Worm (Caenorhabditis elegans): ENCODE data around the gene gad-3.

The gad-3 gene

ce11 chrV:9132043-9132442 is 40.8 kb downstream of the gad-3 start, which contains the start of gene F21C10.1:
F21C10.1 (plus strand) TSS chrV:9132343.
- TF ChIP-seq nhr-80 (tag; optimal IDR thresholded peaks at IDR 0.05) (no peak), zfh-2 (GFP tag; conservative IDR thresholded peaks at IDR 0.05) (no peak), sptf-2 (GFP tag; optimal IDR thresholded peaks at IDR 0.05) (no peak), aptf-3 (GFP tag; IDR thresholded peaks at IDR 0.05) (no peak), rpc-1 (optimal IDR thresholded peaks at IDR 0.05) (no peak), rpc-1 (tag; optimal IDR thresholded peaks at IDR 0.05) (no peak), ztf-25 (GFP tag; IDR thresholded peaks at IDR 0.05) (no peak), lsl-1 (GFP tag; optimal IDR thresholded peaks at IDR 0.05) (no peak), bed-2 (GFP tag; IDR thresholded peaks at IDR 0.05) (no peak), hlh-12 (tag; optimal IDR thresholded peaks at IDR 0.05) (no peak), hsf-1 (GFP tag; IDR thresholded peaks at IDR 0.05) (no peak), mcd-1 (GFP tag; IDR thresholded peaks at IDR 0.05) (no peak), Y53F4B.3 (GFP tag; IDR thresholded peaks at IDR 0.05) (no peak), mel-28 (tag; optimal IDR thresholded peaks at IDR 0.05; ENCODE audit: borderline replicate concordance) (no peak)

ce11 chrV:9130766-9131165 is 42.0 kb downstream of the gad-3 start, which contains the start of gene F21C10.19:
F21C10.19 (plus strand) TSS chrV:9131066.
- TF ChIP-seq nhr-179 (tag; optimal IDR thresholded peaks at IDR 0.05) (no peak), F37B4.10 (GFP tag; IDR thresholded peaks at IDR 0.05) (no peak), lin-40 (tag; optimal IDR thresholded peaks at IDR 0.05) (no peak), fkh-3 (tag; optimal IDR thresholded peaks at IDR 0.05) (no peak), lin-26 (GFP tag; IDR thresholded peaks at IDR 0.05) (no peak), nhr-27 (tag; optimal IDR thresholded peaks at IDR 0.05) (no peak), madf-8 (GFP tag; conservative IDR thresholded peaks at IDR 0.05) (no peak), xnd-1 (tag; optimal IDR thresholded peaks at IDR 0.05) (no peak), ekl-4 (GFP tag; IDR thresholded peaks at IDR 0.05) (no peak), repo-1 (tag; optimal IDR thresholded peaks at IDR 0.05) (no peak), die-1 (tag; optimal IDR thresholded peaks at IDR 0.05) (no peak), T26A5.8 (tag; optimal IDR thresholded peaks at IDR 0.05) (no peak), zfh-2 (GFP tag; conservative IDR thresholded peaks at IDR 0.05) (no peak)

- TF ChIP-seq aptf-2 (GFP tag; conservative IDR thresholded peaks at IDR 0.05) (no peak), nfyb-1 (GFP tag; IDR thresholded peaks at IDR 0.05) (0 out of 2 replicates have a peak, but pooled peaks have one; percentile 9), cebp-1 (GFP tag; IDR thresholded peaks at IDR 0.05) (peak; percentile 71; the same call in 1 of the 2 replicates), cebp-1 (tag; optimal IDR thresholded peaks at IDR 0.05) (peak; percentile 92), ztf-18 (tag; optimal IDR thresholded peaks at IDR 0.05) (no peak), hmg-1.2 (GFP tag; IDR thresholded peaks at IDR 0.05) (peak; percentile 73; the same call in 1 of the 2 replicates)
Observed at ce11 chrV:9128562-9128961, 44.2 kb downstream of the gad-3 start.

ce11 chrV:9127773-9128172 is 45.0 kb downstream of the gad-3 start, which contains the start of gene F21C10.3:
F21C10.3 (plus strand) TSS chrV:9128073.
- no peak for TF ChIP-seq Y95B8A.8 (GFP tag; IDR thresholded peaks at IDR 0.05)
- TF ChIP-seq bed-1 (GFP tag; IDR thresholded peaks at IDR 0.05), result no peak
- TF ChIP-seq nfyb-1 (GFP tag; IDR thresholded peaks at IDR 0.05), result no peak
- TF ChIP-seq C17E4.6 (GFP tag; IDR thresholded peaks at IDR 0.05), result no peak
- no peak for TF ChIP-seq let-607 (tag; optimal IDR thresholded peaks at IDR 0.05)
- no peak for TF ChIP-seq aptf-2 (GFP tag; conservative IDR thresholded peaks at IDR 0.05)
- no peak for TF ChIP-seq nhr-27 (tag; optimal IDR thresholded peaks at IDR 0.05)
- no peak for TF ChIP-seq ceh-100 (GFP tag; IDR thresholded peaks at IDR 0.05)
- no peak for TF ChIP-seq attf-6 (GFP tag; IDR thresholded peaks at IDR 0.05)
- TF ChIP-seq mes-4 (tag; optimal IDR thresholded peaks at IDR 0.05), result no peak

Data from whole organism, young adult.